Worm (Caenorhabditis elegans) whole organism, mixed stage, embryonic: ENCODE data around the gene trh-1.

Source experiments
- M03D4.4 ChIP-seq: sonication (generic microtip); optimal IDR thresholded peaks from 2 replicates; lab custom pipeline; 2017; ENCODE audit warnings: mild to moderate bottlenecking, missing genetic modification characterization, missing compliant biosample characterization
- bed-3 ChIP-seq: fragments of 200-800 bp; sonication (Bioruptor generic); optimal IDR thresholded peaks from 3 replicates; lab custom pipeline; 2018; ENCODE audit warnings: mild to moderate bottlenecking, missing genetic modification characterization, moderate library complexity, missing compliant biosample characterization
- blmp-1 ChIP-seq: fragments of 150-350 bp; optimal IDR thresholded peaks from 2 replicates; lab custom pipeline; 2014; ENCODE audit warnings: missing biosample characterization, missing genetic modification characterization
- ceh-39 ChIP-seq: fragments of 150-350 bp; optimal IDR thresholded peaks from 2 replicates; lab custom pipeline; 2014; ENCODE audit warnings: missing biosample characterization, missing genetic modification characterization
- ceh-83 ChIP-seq: fragments of 200-800 bp; sonication (Bioruptor generic); optimal IDR thresholded peaks from 2 replicates; lab custom pipeline; 2018; ENCODE audit warnings: mild to moderate bottlenecking, missing genetic modification characterization, missing compliant biosample characterization
- ces-1 ChIP-seq: fragments of 150-350 bp; optimal IDR thresholded peaks from 2 replicates; lab custom pipeline; 2014; ENCODE audit warnings: missing biosample characterization, missing genetic modification reagents, missing genetic modification characterization
- cnd-1 ChIP-seq: fragments of 200-800 bp; sonication (Bioruptor generic); optimal IDR thresholded peaks from 2 replicates; lab custom pipeline; 2018; ENCODE audit warnings: mild to moderate bottlenecking, missing genetic modification characterization, missing compliant biosample characterization
- drap-1 ChIP-seq: fragments of 200-800 bp; sonication (Bioruptor generic); optimal IDR thresholded peaks from 3 replicates; lab custom pipeline; 2018; ENCODE audit warnings: mild to moderate bottlenecking, missing genetic modification characterization, missing compliant biosample characterization
- elt-1 ChIP-seq: sonication (generic microtip); optimal IDR thresholded peaks from 2 replicates; lab custom pipeline; 2017; ENCODE audit warnings: missing genetic modification characterization, mild to moderate bottlenecking, missing compliant biosample characterization, antibody characterized with exemption, moderate library complexity, borderline replicate concordance; ENCODE audit not compliant: insufficient read depth
- elt-3 ChIP-seq: fragments of 150-350 bp; optimal IDR thresholded peaks from 2 replicates; lab custom pipeline; 2014; ENCODE audit warnings: missing biosample characterization, missing genetic modification characterization
- hlh-1 ChIP-seq: fragments of 150-350 bp; optimal IDR thresholded peaks from 2 replicates; lab custom pipeline; 2014; ENCODE audit warnings: missing biosample characterization, missing genetic modification reagents, missing genetic modification characterization
- lin-13 ChIP-seq: fragments of 150-350 bp; optimal IDR thresholded peaks from 2 replicates; lab custom pipeline; 2014; ENCODE audit warnings: missing biosample characterization, missing genetic modification characterization
- lin-32 ChIP-seq: fragments of 200-800 bp; sonication (Bioruptor generic); optimal IDR thresholded peaks from 2 replicates; lab custom pipeline; 2018; ENCODE audit warnings: mild to moderate bottlenecking, missing genetic modification characterization, missing compliant biosample characterization
- lsy-2 ChIP-seq: fragments of 150-350 bp; optimal IDR thresholded peaks from 2 replicates; lab custom pipeline; 2014; ENCODE audit warnings: missing biosample characterization, missing genetic modification characterization
- mab-5 ChIP-seq: fragments of 150-350 bp; optimal IDR thresholded peaks from 2 replicates; lab custom pipeline; 2014; ENCODE audit warnings: missing biosample characterization, missing genetic modification characterization
- mep-1 ChIP-seq: fragments of 150-350 bp; optimal IDR thresholded peaks from 2 replicates; lab custom pipeline; 2017; ENCODE audit warnings: missing biosample characterization, missing genetic modification reagents, missing genetic modification characterization, inconsistent platforms
- mls-2 ChIP-seq: sonication (generic microtip); optimal IDR thresholded peaks from 2 replicates; lab custom pipeline; 2016; ENCODE audit warnings: mild to moderate bottlenecking, missing genetic modification characterization, moderate library complexity, missing compliant biosample characterization
- nhr-12 ChIP-seq: fragments of 150-350 bp; optimal IDR thresholded peaks from 2 replicates; lab custom pipeline; 2014; ENCODE audit warnings: missing biosample characterization, missing genetic modification characterization
- nhr-237 ChIP-seq: fragments of 150-350 bp; optimal IDR thresholded peaks from 2 replicates; lab custom pipeline; 2014; ENCODE audit warnings: missing biosample characterization, missing genetic modification characterization
- nhr-28 ChIP-seq: fragments of 150-350 bp; optimal IDR thresholded peaks from 2 replicates; lab custom pipeline; 2014; ENCODE audit warnings: missing biosample characterization, missing genetic modification characterization
- nhr-76 ChIP-seq: sonication (generic microtip); optimal IDR thresholded peaks from 2 replicates; lab custom pipeline; 2017; ENCODE audit warnings: missing biosample characterization, missing genetic modification characterization
- pha-4 ChIP-seq: fragments of 150-350 bp; optimal IDR thresholded peaks from 2 replicates; lab custom pipeline; 2018; ENCODE audit warnings: missing biosample characterization, missing genetic modification reagents, missing genetic modification characterization
- sem-2 ChIP-seq: fragments of 200-800 bp; sonication (Bioruptor generic); optimal IDR thresholded peaks from 2 replicates; lab custom pipeline; 2018; ENCODE audit warnings: mild to moderate bottlenecking, missing genetic modification characterization, missing compliant biosample characterization
- sptf-1 ChIP-seq: sonication (generic microtip); optimal IDR thresholded peaks from 2 replicates; lab custom pipeline; 2017; ENCODE audit warnings: mild to moderate bottlenecking, missing genetic modification characterization, moderate library complexity, missing compliant biosample characterization
- tbx-8 ChIP-seq: fragments of 200-800 bp; sonication (Bioruptor generic); optimal IDR thresholded peaks from 2 replicates; lab custom pipeline; 2018; ENCODE audit warnings: mild to moderate bottlenecking, missing genetic modification characterization, moderate library complexity, missing compliant biosample characterization
- unc-120 ChIP-seq: sonication (generic microtip); optimal IDR thresholded peaks from 2 replicates; lab custom pipeline; 2017; ENCODE audit warnings: missing genetic modification characterization, missing compliant biosample characterization; ENCODE audit not compliant: poor library complexity, severe bottlenecking
- unc-39 ChIP-seq: fragments of 150-350 bp; optimal IDR thresholded peaks from 2 replicates; lab custom pipeline; 2014; ENCODE audit warnings: missing biosample characterization, missing genetic modification characterization
- unc-62 ChIP-seq: fragments of 150-350 bp; optimal IDR thresholded peaks from 2 replicates; lab custom pipeline; 2014; ENCODE audit warnings: missing biosample characterization, missing genetic modification reagents, missing genetic modification characterization
- ztf-11 ChIP-seq: fragments of 150-350 bp; optimal IDR thresholded peaks from 2 replicates; lab custom pipeline; 2014; ENCODE audit warnings: missing biosample characterization, missing genetic modification characterization

The trh-1 gene

DNA sequence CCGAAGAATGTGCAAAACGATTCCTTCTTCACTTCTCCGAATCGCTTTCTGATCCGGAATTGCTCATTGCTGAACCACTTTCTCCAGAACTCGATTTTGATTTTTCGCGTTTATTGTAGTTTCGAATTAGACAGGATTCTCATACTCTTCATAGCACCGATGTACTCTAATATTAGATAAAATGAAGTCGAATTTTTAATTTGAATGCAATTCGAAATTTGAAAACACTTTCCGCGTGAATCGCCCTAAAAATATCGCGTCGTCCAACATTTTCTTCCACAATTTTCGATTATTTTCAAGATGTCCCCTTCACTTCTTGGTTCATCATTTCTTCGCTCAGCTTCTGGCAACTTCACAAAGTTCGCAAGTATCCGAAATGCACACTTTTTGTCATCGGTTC lies 13.6 kb downstream of the trh-1 start, which contains the start of gene C30H6.8:
TSS of gene C30H6.8 (plus strand) at position 301 of the 400 bp plus-strand sequence.
- TF ChIP-seq mls-2 (tag; lab: Kevin White, UChicago) (no peak), nhr-76 (tag; lab: Kevin White, UChicago) (no peak), lin-32 (GFP tag; lab: Kevin White, UChicago) (no peak), unc-120 (no peak), sptf-1 (no peak), nhr-237 (no peak), bed-3 (GFP tag; lab: Kevin White, UChicago) (no peak), mab-5 (tag; lab: Kevin White, UChicago) (no peak), lin-13 (tag; lab: Kevin White, UChicago) (no peak), cnd-1 (tag; lab: Kevin White, UChicago) (no peak), sem-2 (GFP tag; lab: Kevin White, UChicago) (no peak), unc-62 (GFP tag; lab: Kevin White, UChicago) (no peak), elt-1 (tag; lab: Kevin White, UChicago) (no peak), mep-1 (tag; lab: Kevin White, UChicago) (no peak), M03D4.4 (no peak), elt-3 (tag; lab: Kevin White, UChicago) (no peak), ceh-39 (tag; lab: Kevin White, UChicago) (no peak), pha-4 (no peak)

DNA sequence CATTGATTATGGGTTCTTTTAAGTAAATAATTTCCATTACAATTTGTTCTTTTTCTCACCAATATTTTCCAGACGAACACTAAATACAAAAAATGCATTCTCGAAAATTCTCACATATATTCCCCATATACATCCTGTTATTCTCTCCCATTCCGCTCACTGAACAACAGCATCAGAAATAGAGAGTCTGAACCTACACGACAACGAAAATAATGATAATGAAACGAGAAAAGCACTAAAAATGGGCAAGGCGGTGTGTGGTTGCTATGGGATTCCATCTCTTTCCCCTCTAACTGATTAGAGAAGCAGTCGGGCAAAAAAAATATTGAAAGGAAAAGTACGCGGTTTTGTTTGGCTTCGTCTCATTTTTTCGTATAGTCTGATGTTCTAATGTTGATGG lies 14.7 kb downstream of the trh-1 start, which contains the start of gene C30H6.12:
TSS of gene C30H6.12 (plus strand) at position 301 of the 400 bp plus-strand sequence.
- TF ChIP-seq drap-1 (GFP tag; lab: Kevin White, UChicago) = no peak
- TF ChIP-seq nhr-76 (tag; lab: Kevin White, UChicago) = no peak

DNA sequence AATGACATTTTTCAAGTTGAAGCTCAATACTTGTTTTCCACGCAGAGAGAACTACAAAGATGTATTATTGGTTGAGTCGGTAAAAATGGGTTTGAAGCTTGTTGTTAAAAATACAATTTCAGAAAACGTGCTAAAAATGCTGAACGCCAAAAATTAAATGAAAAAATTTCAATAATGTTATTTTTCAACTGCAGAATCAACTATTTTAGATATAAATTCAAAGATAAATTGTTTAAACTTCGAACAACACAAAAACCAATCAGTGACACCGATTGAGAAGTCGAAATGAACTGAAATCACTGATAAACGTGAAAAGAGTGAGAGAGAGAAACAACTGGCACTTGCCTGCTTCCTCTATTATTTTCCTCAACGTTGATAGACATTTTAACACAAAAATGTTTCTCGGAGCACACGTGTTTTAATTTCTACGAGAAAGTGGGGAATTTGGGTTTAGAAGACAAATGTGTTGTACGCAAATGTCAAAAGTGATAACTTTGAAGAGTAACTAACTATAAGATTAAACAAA lies 19.1 kb downstream of the trh-1 start, which contains the start of gene T02D1.8:
TSS of gene T02D1.8 (minus strand) at position 51 of the 526 bp plus-strand sequence.
- TF ChIP-seq lsy-2 (tag; lab: Kevin White, UChicago) = no peak
- peak; percentile 25 for TF ChIP-seq hlh-1
- TF ChIP-seq, all 35 proteins: peak for 1

DNA sequence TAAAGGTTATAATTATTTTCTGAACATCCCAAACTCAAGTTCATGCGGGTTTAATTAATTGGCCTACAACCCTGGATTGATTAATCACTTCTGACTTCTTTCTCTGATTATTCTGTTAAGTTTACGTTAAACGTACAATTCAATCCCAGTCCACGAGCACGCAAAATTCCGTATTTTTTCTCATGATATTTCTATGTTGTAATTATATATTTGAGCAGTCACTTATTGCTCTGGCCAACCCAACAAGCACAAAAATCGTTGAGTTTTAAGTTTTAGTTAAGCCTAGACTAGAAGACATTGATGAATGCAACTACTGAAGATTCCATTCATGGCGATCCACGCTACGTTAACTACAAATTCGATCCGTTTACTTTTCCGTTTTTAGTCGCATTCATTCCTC lies 27.5 kb downstream of the trh-1 start, which contains the start of gene sru-15:
TSS of gene sru-15 (plus strand) at position 301 of the 400 bp plus-strand sequence.
- TF ChIP-seq bed-3 (GFP tag; lab: Kevin White, UChicago) (no peak), tbx-8 (GFP tag; lab: Kevin White, UChicago) (no peak), M03D4.4 (no peak), mls-2 (tag; lab: Kevin White, UChicago) (no peak), ceh-83 (GFP tag; lab: Kevin White, UChicago) (no peak), cnd-1 (tag; lab: Kevin White, UChicago) (no peak), elt-3 (tag; lab: Kevin White, UChicago) (no peak), nhr-28 (tag; lab: Kevin White, UChicago) (no peak), pha-4 (no peak), drap-1 (GFP tag; lab: Kevin White, UChicago) (no peak)

DNA sequence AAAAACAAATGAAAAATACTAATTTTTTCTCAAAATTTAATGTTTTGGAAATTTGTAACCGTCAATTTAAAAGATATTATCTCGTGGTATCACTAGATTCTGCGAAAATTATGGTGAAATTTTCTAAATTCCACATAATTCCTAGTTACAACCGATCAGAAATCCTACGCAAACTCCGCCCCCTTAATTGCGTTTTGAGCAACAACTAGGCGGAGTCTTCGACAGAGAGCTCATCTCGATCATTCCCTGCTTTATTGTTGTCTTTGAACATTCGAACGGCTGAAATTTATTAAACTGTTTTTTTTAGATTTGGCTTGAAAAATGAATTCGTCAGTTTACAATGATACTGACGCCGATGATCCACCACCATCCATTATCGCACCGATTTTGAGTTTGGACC lies 31.1 kb downstream of the trh-1 start, which contains the start of gene T02D1.4:
TSS of gene T02D1.4 (plus strand) at position 301 of the 400 bp plus-strand sequence.
- no peak for TF ChIP-seq ztf-11 (tag; lab: Kevin White, UChicago)
- TF ChIP-seq bed-3 (GFP tag; lab: Kevin White, UChicago) = no peak
- no peak for TF ChIP-seq nhr-237
- no peak for TF ChIP-seq nhr-12
- no peak for TF ChIP-seq unc-62 (GFP tag; lab: Kevin White, UChicago)
- TF ChIP-seq blmp-1 (tag; lab: Kevin White, UChicago) = no peak
- no peak for TF ChIP-seq elt-1 (tag; lab: Kevin White, UChicago)
- no peak for TF ChIP-seq ces-1 (GFP tag; lab: Kevin White, UChicago)
- no peak for TF ChIP-seq unc-120
- no peak for TF ChIP-seq nhr-28 (tag; lab: Kevin White, UChicago)

DNA sequence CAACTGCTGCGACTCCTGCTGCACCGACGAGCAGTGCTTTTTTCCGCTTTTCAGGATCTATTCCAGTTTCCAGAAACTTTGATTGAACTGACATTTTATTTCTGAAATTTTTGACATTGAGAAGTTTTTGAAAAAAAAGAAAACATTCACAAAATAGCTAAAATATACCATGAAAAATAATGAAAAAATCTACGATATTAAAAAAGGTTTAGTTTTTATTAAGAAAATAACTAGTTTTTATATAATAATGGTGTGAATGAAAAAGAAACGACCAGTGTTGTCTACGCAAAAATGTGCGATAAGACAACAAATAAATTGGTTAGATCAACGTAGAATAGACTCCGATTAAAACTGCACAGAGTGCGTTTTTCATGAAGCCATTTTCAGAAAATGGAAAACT lies 37.1 kb downstream of the trh-1 start, which contains the start of gene pmp-4:
TSS of gene pmp-4 (minus strand) at position 101 of the 400 bp plus-strand sequence.
- TF ChIP-seq unc-39 (no peak), nhr-237 (no peak), blmp-1 (tag; lab: Kevin White, UChicago) (no peak), unc-120 (no peak)
